Fruit fly (Drosophila melanogaster) whole organism, embryonic: Measurements from ENCODE around the gene CG44001.

Experiments
- BtbVII ChIP-seq: fragments of 200-800 bp; sonication (Bioruptor generic); optimal IDR thresholded peaks from 3 replicates; lab custom pipeline; 2017; ENCODE audit warnings: missing biosample characterization, mild to moderate bottlenecking, missing genetic modification characterization
- Bteb2 ChIP-seq: fragments of 200-800 bp; sonication (Bioruptor generic); optimal IDR thresholded peaks from 2 replicates; lab custom pipeline; 2016; ENCODE audit warnings: missing biosample characterization, missing genetic modification characterization
- CG1233 ChIP-seq: fragments of 200-800 bp; sonication (Bioruptor generic); optimal IDR thresholded peaks from 4 replicates; lab custom pipeline; 2018; ENCODE audit warnings: missing biosample characterization, mild to moderate bottlenecking, missing genetic modification characterization
- CG13287 ChIP-seq: fragments of 200-800 bp; sonication (Bioruptor generic); IDR thresholded peaks from 2 replicates; pipeline ENCODE4 v1.3.6; 2022; ENCODE audit warnings: missing biosample characterization, missing genetic modification characterization; ENCODE audit not compliant: partially characterized antibody
- CG14050 ChIP-seq: fragments of 200-800 bp; sonication (Bioruptor generic); IDR thresholded peaks from 3 replicates; pipeline ENCODE4 v1.3.6; 2022; ENCODE audit warnings: missing biosample characterization, missing genetic modification characterization
- CG14441 ChIP-seq: fragments of 200-800 bp; sonication (Bioruptor generic); IDR thresholded peaks from 2 replicates; pipeline ENCODE4 v1.3.6; 2022; ENCODE audit warnings: missing biosample characterization, missing genetic modification characterization
- CG1529 ChIP-seq: fragments of 200-800 bp; sonication (Bioruptor generic); optimal IDR thresholded peaks from 3 replicates; lab custom pipeline; 2018; ENCODE audit warnings: missing biosample characterization, missing genetic modification characterization
- CG17568 ChIP-seq: fragments of 200-800 bp; sonication (Bioruptor generic); optimal IDR thresholded peaks from 2 replicates; lab custom pipeline; 2018; ENCODE audit warnings: missing biosample characterization, mild to moderate bottlenecking, missing genetic modification characterization, moderate library complexity
- CG17829 ChIP-seq: fragments of 200-800 bp; optimal IDR thresholded peaks from 2 replicates; lab custom pipeline; 2019; ENCODE audit warnings: missing biosample characterization, mild to moderate bottlenecking, missing genetic modification characterization, moderate library complexity
- CG2120 ChIP-seq: fragments of 200-800 bp; sonication (Bioruptor generic); optimal IDR thresholded peaks from 3 replicates; lab custom pipeline; 2016; ENCODE audit warnings: missing biosample characterization, missing genetic modification characterization
- CG32772 ChIP-seq: fragments of 200-800 bp; sonication (Bioruptor generic); IDR thresholded peaks from 2 replicates; pipeline ENCODE4 v1.3.6; 2022; ENCODE audit warnings: missing biosample characterization, missing genetic modification characterization
- CG33213 ChIP-seq: fragments of 200-800 bp; sonication (Bioruptor generic); optimal IDR thresholded peaks from 3 replicates; lab custom pipeline; 2016; ENCODE audit warnings: missing biosample characterization, missing genetic modification characterization
- CG34224 ChIP-seq: fragments of 200-800 bp; sonication (Bioruptor generic); IDR thresholded peaks from 3 replicates; pipeline ENCODE4 v1.3.6; 2022; ENCODE audit warnings: missing biosample characterization, missing genetic modification characterization; ENCODE audit not compliant: partially characterized antibody
- CG34376 ChIP-seq: fragments of 200-800 bp; sonication (Bioruptor generic); optimal IDR thresholded peaks from 2 replicates; lab custom pipeline; 2018; ENCODE audit warnings: missing biosample characterization, mild to moderate bottlenecking, missing genetic modification characterization
- CG4424 ChIP-seq: fragments of 200-800 bp; sonication (Bioruptor generic); optimal IDR thresholded peaks from 3 replicates; lab custom pipeline; 2016; ENCODE audit warnings: missing biosample characterization, missing genetic modification characterization
- CG4707 ChIP-seq: fragments of 200-800 bp; sonication (Bioruptor generic); optimal IDR thresholded peaks from 2 replicates; lab custom pipeline; 2018; ENCODE audit warnings: missing biosample characterization, mild to moderate bottlenecking, missing genetic modification characterization, moderate library complexity
- CG4820 ChIP-seq: fragments of 200-800 bp; sonication (Bioruptor generic); optimal IDR thresholded peaks from 3 replicates; lab custom pipeline; 2016; ENCODE audit warnings: missing biosample characterization, missing genetic modification characterization
- CG6689 ChIP-seq: fragments of 200-800 bp; sonication (Bioruptor generic); IDR thresholded peaks from 2 replicates; pipeline ENCODE4 v1.3.6; 2022; ENCODE audit warnings: missing biosample characterization, missing genetic modification characterization
- CG6765 ChIP-seq: fragments of 200-800 bp; sonication (Bioruptor generic); optimal IDR thresholded peaks from 3 replicates; lab custom pipeline; 2017; ENCODE audit warnings: missing biosample characterization, mild to moderate bottlenecking, missing genetic modification characterization
- CG6854 ChIP-seq: fragments of 200-800 bp; sonication (Bioruptor generic); optimal IDR thresholded peaks from 3 replicates; lab custom pipeline; 2017; ENCODE audit warnings: missing biosample characterization, mild to moderate bottlenecking, missing genetic modification characterization
- CG7357 ChIP-seq: fragments of 200-800 bp; sonication (Bioruptor generic); IDR thresholded peaks from 3 replicates; pipeline ENCODE4 v1.3.6; 2022; ENCODE audit warnings: missing biosample characterization, missing genetic modification characterization
- CG7928 ChIP-seq: fragments of 200-800 bp; sonication (Bioruptor generic); optimal IDR thresholded peaks from 2 replicates; lab custom pipeline; 2017; ENCODE audit warnings: missing biosample characterization, mild to moderate bottlenecking, missing genetic modification characterization
- CG7987 ChIP-seq: fragments of 200-800 bp; sonication (Bioruptor generic); optimal IDR thresholded peaks from 2 replicates; lab custom pipeline; 2018; ENCODE audit warnings: missing biosample characterization, mild to moderate bottlenecking, missing genetic modification characterization, moderate library complexity
- CG8765 ChIP-seq: fragments of 200-800 bp; sonication (Bioruptor generic); IDR thresholded peaks from 2 replicates; pipeline ENCODE4 v1.3.6; 2022; ENCODE audit warnings: missing biosample characterization, missing genetic modification characterization
- CG9932 ChIP-seq: fragments of 200-800 bp; sonication (Bioruptor generic); IDR thresholded peaks from 2 replicates; pipeline ENCODE4 v1.3.6; 2022; ENCODE audit warnings: missing biosample characterization, missing genetic modification characterization
- CTCF ChIP-seq: fragments of 200-800 bp; sonication (Bioruptor generic); optimal IDR thresholded peaks from 2 replicates; lab custom pipeline; 2017; ENCODE audit warnings: missing biosample characterization, mild to moderate bottlenecking, missing genetic modification characterization, moderate library complexity
- Camta ChIP-seq: fragments of 200-800 bp; sonication (Bioruptor generic); optimal IDR thresholded peaks from 2 replicates; lab custom pipeline; 2016; ENCODE audit warnings: missing biosample characterization, missing genetic modification characterization
- ERR ChIP-seq: fragments of 200-800 bp; sonication (Bioruptor generic); optimal IDR thresholded peaks from 2 replicates; lab custom pipeline; 2016; ENCODE audit warnings: missing biosample characterization, missing genetic modification characterization
- Gsc ChIP-seq: fragments of 200-800 bp; sonication (Bioruptor generic); IDR thresholded peaks from 2 replicates; pipeline ENCODE4 v1.3.6; 2022; ENCODE audit warnings: missing biosample characterization, missing genetic modification characterization
- Gug ChIP-seq: fragments of 200-800 bp; sonication (Bioruptor generic); IDR thresholded peaks from 4 replicates; pipeline ENCODE4 v1.3.6; 2022; ENCODE audit warnings: missing biosample characterization, missing genetic modification characterization
- Hr3 ChIP-seq: fragments of 200-800 bp; sonication (Bioruptor generic); optimal IDR thresholded peaks from 3 replicates; lab custom pipeline; 2016; ENCODE audit warnings: missing biosample characterization, missing genetic modification characterization
- Lpt ChIP-seq: fragments of >200 bp; optimal IDR thresholded peaks from 2 replicates; lab custom pipeline; 2018; ENCODE audit warnings: missing biosample characterization, missing genetic modification characterization
- Pdp1 ChIP-seq, 2 experiments: fragments of 200-800 bp; sonication (Bioruptor generic); optimal IDR thresholded peaks; 3 replicates each; lab custom pipeline; 2016; ENCODE audit warnings: missing biosample characterization in 2 of 2, missing genetic modification characterization in 2 of 2, mild to moderate bottlenecking in 1 of 2, moderate library complexity in 1 of 2
- Spps ChIP-seq: fragments of 200-800 bp; sonication (Bioruptor generic); optimal IDR thresholded peaks from 2 replicates; lab custom pipeline; 2018; ENCODE audit warnings: missing biosample characterization, mild to moderate bottlenecking, missing genetic modification characterization
- Sry-δ ChIP-seq: fragments of 200-800 bp; sonication (Bioruptor generic); optimal IDR thresholded peaks from 2 replicates; lab custom pipeline; 2016; ENCODE audit warnings: missing biosample characterization, missing genetic modification characterization
- Usf ChIP-seq: fragments of 200-800 bp; sonication (Bioruptor generic); optimal IDR thresholded peaks from 2 replicates; lab custom pipeline; 2017; ENCODE audit warnings: missing genotype, missing biosample characterization, missing genetic modification characterization
- ato ChIP-seq: fragments of 200-800 bp; sonication (Bioruptor generic); IDR thresholded peaks from 2 replicates; pipeline ENCODE4 v1.3.6; 2022; ENCODE audit warnings: missing biosample characterization, missing genetic modification characterization; ENCODE audit not compliant: partially characterized antibody
- bab2 ChIP-seq: fragments of 200-800 bp; sonication (Bioruptor generic); optimal IDR thresholded peaks from 2 replicates; lab custom pipeline; 2016; ENCODE audit warnings: missing biosample characterization, missing genetic modification characterization
- cas ChIP-seq: fragments of 200-800 bp; sonication (Bioruptor generic); IDR thresholded peaks from 2 replicates; pipeline ENCODE4 v1.3.6; 2022; ENCODE audit warnings: missing biosample characterization, missing genetic modification characterization
- cato ChIP-seq: fragments of 200-800 bp; sonication (Bioruptor generic); optimal IDR thresholded peaks from 2 replicates; lab custom pipeline; 2016; ENCODE audit warnings: missing biosample characterization, missing genetic modification characterization, borderline replicate concordance
- nmo ChIP-seq: fragments of 200-800 bp; sonication (Bioruptor generic); optimal IDR thresholded peaks from 2 replicates; lab custom pipeline; 2018; ENCODE audit warnings: missing biosample characterization, mild to moderate bottlenecking, missing genetic modification characterization, moderate library complexity
- otp ChIP-seq: fragments of 200-800 bp; sonication (Bioruptor generic); IDR thresholded peaks from 3 replicates; pipeline ENCODE4, ENCODE4 v1.3.6; 2022; ENCODE audit warnings: missing biosample characterization, missing genetic modification characterization
- pan ChIP-seq, 4 experiments: fragments of >200 bp in 3 of 4; fragments of 200-800 bp in 1 of 4; sonication (Bioruptor generic) in 1 of 4; optimal IDR thresholded peaks in 3 of 4; IDR thresholded peaks in 1 of 4; 2 replicates each; pipeline versions ENCODE4 v1.3.6 to Lab custom; 2017 to 2022; ENCODE audit warnings: missing biosample characterization in 2 of 4, missing genetic modification characterization in 2 of 4, mixed read lengths in 1 of 4
- pros ChIP-seq: fragments of 200-800 bp; sonication (Bioruptor generic); optimal IDR thresholded peaks from 3 replicates; lab custom pipeline; 2019; ENCODE audit warnings: missing biosample characterization, mild to moderate bottlenecking, missing genetic modification characterization, moderate library complexity
- schlank ChIP-seq: fragments of 200-800 bp; sonication (Bioruptor generic); optimal IDR thresholded peaks from 2 replicates; lab custom pipeline; 2018; ENCODE audit warnings: missing biosample characterization, mild to moderate bottlenecking, missing genetic modification characterization
- sob ChIP-seq: fragments of 200-800 bp; sonication (Bioruptor generic); IDR thresholded peaks from 2 replicates; pipeline ENCODE4 v1.3.6; 2022; ENCODE audit warnings: missing biosample characterization, missing genetic modification characterization
- trh ChIP-seq: fragments of 200-800 bp; sonication (Bioruptor generic); optimal IDR thresholded peaks from 2 replicates; lab custom pipeline; 2016; ENCODE audit warnings: missing biosample characterization, missing genetic modification characterization
- unpg ChIP-seq: fragments of 200-800 bp; sonication (Bioruptor generic); optimal IDR thresholded peaks from 3 replicates; lab custom pipeline; 2018; ENCODE audit warnings: missing biosample characterization, mild to moderate bottlenecking, missing genetic modification characterization, moderate library complexity
- vfl ChIP-seq: fragments of 200-800 bp; sonication (Bioruptor generic); optimal IDR thresholded peaks from 2 replicates; lab custom pipeline; 2016; ENCODE audit warnings: missing biosample characterization, missing genetic modification characterization
- zen2 ChIP-seq: fragments of 200-800 bp; sonication (Bioruptor generic); IDR thresholded peaks from 3 replicates; pipeline ENCODE4 v1.3.6; 2022; ENCODE audit warnings: missing biosample characterization, missing genetic modification characterization; ENCODE audit not compliant: partially characterized antibody

The CG44001 gene

DNA sequence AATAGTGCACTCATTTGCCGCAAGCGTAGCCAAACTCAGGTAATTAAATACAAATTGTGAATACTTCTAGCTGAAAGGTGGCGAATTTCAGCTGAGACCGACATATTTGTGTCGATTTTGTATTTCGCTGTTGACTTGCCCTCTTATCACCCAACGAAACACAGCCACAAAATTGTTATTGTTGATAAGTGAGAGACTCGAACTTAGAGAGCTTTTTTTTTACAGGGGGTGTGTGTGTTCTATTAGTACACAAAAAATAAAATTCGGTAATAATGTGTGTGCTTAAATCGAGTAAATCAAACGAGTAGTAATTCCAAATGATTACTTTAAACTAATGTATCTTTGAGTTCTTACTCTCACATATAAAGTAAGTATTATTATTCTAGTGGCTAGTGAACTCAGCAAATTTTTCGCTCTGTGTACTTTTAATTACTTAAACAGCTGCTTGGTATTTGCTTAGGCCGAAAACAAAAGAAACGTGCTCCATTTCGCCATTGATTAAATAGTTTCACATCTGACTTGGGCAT lies 17.9 kb downstream of the CG44001 start (continued):
- TF ChIP-seq Pdp1 (GFP tag; optimal IDR thresholded peaks at IDR 0.05; lab: Kevin White, UChicago) (peak; percentile 59 to 85), sob (GFP tag; lab: Robert Waterston, UW) (peak; percentile 75), CG7357 (GFP tag; lab: Robert Waterston, UW) (0 out of 3 replicates have a peak, but pooled peaks have one; percentile 33), CG17829 (peak; percentile 30), unpg (GFP tag; lab: Kevin White, UChicago) (peak; percentile 62), Hr3 (peak; percentile 44), Lpt (no peak), CG2120 (peak; percentile 88), trh (GFP tag; lab: Kevin White, UChicago) (no peak), CG34376 (GFP tag; lab: Kevin White, UChicago) (peak; percentile 77), nmo (GFP tag; lab: Kevin White, UChicago) (peak; percentile 25), CG17568 (peak; percentile 7), CG7928 (peak; percentile 20), CG1529 (GFP tag; lab: Kevin White, UChicago) (peak; percentile 4), otp (GFP tag; lab: Robert Waterston, UW) (peak; percentile 82), CG9932 (GFP tag; lab: Robert Waterston, UW) (peak; percentile 80), CG4820 (GFP tag; lab: Kevin White, UChicago) (peak; percentile 15), Spps (tag; lab: Kevin White, UChicago) (no peak), schlank (tag; lab: Kevin White, UChicago) (peak; percentile 69), CTCF (no peak), CG6854 (GFP tag; lab: Kevin White, UChicago) (peak; percentile 55), CG4707 (GFP tag; lab: Kevin White, UChicago) (no peak), CG4424 (GFP tag; lab: Kevin White, UChicago) (peak; percentile 32), cato (no peak), Camta (GFP tag; lab: Kevin White, UChicago) (peak; percentile 80), CG14050 (GFP tag; lab: Robert Waterston, UW) (0 out of 3 replicates have a peak, but pooled peaks have one; percentile 27), CG8765 (GFP tag; lab: Robert Waterston, UW) (no peak), Sry-δ (peak; percentile 27), Usf (GFP tag; lab: Kevin White, UChicago) (no peak), CG6689 (GFP tag; lab: Robert Waterston, UW) (peak; percentile 40; the same call in 1 of the 2 replicates), ato (GFP tag; lab: Robert Waterston, UW) (no peak), CG1233 (GFP tag; lab: Kevin White, UChicago) (peak; percentile 52), CG14441 (GFP tag; lab: Robert Waterston, UW) (peak; percentile 42; the same call in 1 of the 2 replicates), CG6765 (peak; percentile 74), ERR (GFP tag; lab: Kevin White, UChicago) (peak; percentile 47), CG7987 (GFP tag; lab: Kevin White, UChicago) (peak; percentile 45), vfl (no peak), CG33213 (GFP tag; lab: Kevin White, UChicago) (peak; percentile 28), Gug (GFP tag; lab: Robert Waterston, UW) (no peak), zen2 (GFP tag; lab: Robert Waterston, UW) (no peak), bab2 (GFP tag; lab: Kevin White, UChicago) (peak; percentile 56), cas (GFP tag; lab: Robert Waterston, UW) (no peak), Gsc (GFP tag; lab: Robert Waterston, UW) (no peak), pros (GFP tag; lab: Kevin White, UChicago) (no peak), CG13287 (GFP tag; lab: Robert Waterston, UW) (0 out of 2 replicates have a peak, but pooled peaks have one; percentile 7), pan (optimal IDR thresholded peaks at IDR 0.05; lab: Kevin White, UChicago) (no peak), pan (GFP tag; optimal IDR thresholded peaks at IDR 0.05 in 1 of 2, IDR thresholded peaks at IDR 0.05 in 1 of 2) (peak in 1 of 2 experiments; percentile 65), Bteb2 (GFP tag; lab: Kevin White, UChicago) (peak; percentile 42), CG32772 (GFP tag; lab: Robert Waterston, UW) (no peak), CG34224 (GFP tag; lab: Robert Waterston, UW) (no peak), BtbVII (GFP tag; lab: Kevin White, UChicago) (peak; percentile 71)
